Fruit fly (Drosophila melanogaster) whole organism, embryonic: ENCODE data around the gene Wdr59.

Experiments
- CG10654 ChIP-seq: fragments of 200-800 bp; sonication (Bioruptor generic); optimal IDR thresholded peaks from 2 replicates; lab custom pipeline; 2016; ENCODE audit warnings: missing biosample characterization, missing genetic modification characterization
- CG10959 ChIP-seq: fragments of 200-800 bp; sonication (Bioruptor generic); IDR thresholded peaks from 2 replicates; pipeline ENCODE4 v1.3.6; 2022; ENCODE audit warnings: missing biosample characterization, missing genetic modification characterization
- CG11456 ChIP-seq: fragments of 200-800 bp; sonication (Bioruptor generic); IDR thresholded peaks from 3 replicates; pipeline ENCODE4 v1.3.6; 2022; ENCODE audit warnings: missing biosample characterization, missing genetic modification characterization
- CG1233 ChIP-seq: fragments of 200-800 bp; sonication (Bioruptor generic); optimal IDR thresholded peaks from 4 replicates; lab custom pipeline; 2018; ENCODE audit warnings: missing biosample characterization, mild to moderate bottlenecking, missing genetic modification characterization
- CG15073 ChIP-seq: fragments of 200-800 bp; sonication (Bioruptor generic); optimal IDR thresholded peaks from 2 replicates; lab custom pipeline; 2016; ENCODE audit warnings: missing biosample characterization, missing genetic modification characterization
- CG15514 ChIP-seq: fragments of 200-800 bp; sonication (Bioruptor generic); optimal IDR thresholded peaks from 3 replicates; lab custom pipeline; 2017; ENCODE audit warnings: missing biosample characterization, missing genetic modification characterization, mild to moderate bottlenecking, moderate library complexity, missing genetic modification reagents
- CG1603 ChIP-seq: fragments of 200-800 bp; sonication (Bioruptor generic); optimal IDR thresholded peaks from 2 replicates; lab custom pipeline; 2019; ENCODE audit warnings: missing biosample characterization, mild to moderate bottlenecking, missing genetic modification characterization, moderate library complexity
- CG1647 ChIP-seq: fragments of 200-800 bp; sonication (Bioruptor generic); optimal IDR thresholded peaks from 3 replicates; lab custom pipeline; 2016; ENCODE audit warnings: missing biosample characterization, missing genetic modification characterization
- CG30403 ChIP-seq: fragments of 200-800 bp; sonication (Bioruptor generic); optimal IDR thresholded peaks from 3 replicates; lab custom pipeline; 2016; ENCODE audit warnings: missing biosample characterization, missing genetic modification characterization
- CG31388 ChIP-seq: fragments of 200-800 bp; sonication (Bioruptor generic); optimal IDR thresholded peaks from 2 replicates; lab custom pipeline; 2016; ENCODE audit warnings: missing biosample characterization, missing genetic modification characterization
- CG3407 ChIP-seq: fragments of 200-800 bp; sonication (Bioruptor generic); optimal IDR thresholded peaks from 2 replicates; lab custom pipeline; 2018; ENCODE audit warnings: missing biosample characterization, mild to moderate bottlenecking, missing genetic modification characterization
- CG4282 ChIP-seq: fragments of 200-800 bp; sonication (Bioruptor generic); optimal IDR thresholded peaks from 2 replicates; lab custom pipeline; 2016; ENCODE audit warnings: missing biosample characterization, missing genetic modification characterization
- CG4820 ChIP-seq: fragments of 200-800 bp; sonication (Bioruptor generic); optimal IDR thresholded peaks from 3 replicates; lab custom pipeline; 2016; ENCODE audit warnings: missing biosample characterization, missing genetic modification characterization
- CG6765 ChIP-seq: fragments of 200-800 bp; sonication (Bioruptor generic); optimal IDR thresholded peaks from 3 replicates; lab custom pipeline; 2017; ENCODE audit warnings: missing biosample characterization, mild to moderate bottlenecking, missing genetic modification characterization
- CG7271 ChIP-seq: fragments of 200-800 bp; sonication (Bioruptor generic); optimal IDR thresholded peaks from 2 replicates; lab custom pipeline; 2018; ENCODE audit warnings: missing biosample characterization, mild to moderate bottlenecking, missing genetic modification characterization, moderate library complexity
- CG7556 ChIP-seq: fragments of 200-800 bp; sonication (Bioruptor generic); optimal IDR thresholded peaks from 2 replicates; lab custom pipeline; 2017; ENCODE audit warnings: missing biosample characterization, mild to moderate bottlenecking, missing genetic modification characterization
- CG7786 ChIP-seq: fragments of 200-800 bp; sonication (Bioruptor generic); optimal IDR thresholded peaks from 2 replicates; lab custom pipeline; 2016; ENCODE audit warnings: missing biosample characterization, missing genetic modification characterization
- CG8290 ChIP-seq, 3 experiments: fragments of 200-800 bp; sonication (Bioruptor generic); optimal IDR thresholded peaks; 2 replicates each; lab custom pipeline; 2016 to 2019; ENCODE audit warnings: missing biosample characterization in 3 of 3, missing genetic modification characterization in 3 of 3, mild to moderate bottlenecking in 2 of 3, moderate library complexity in 1 of 3
- CG9215 ChIP-seq: fragments of 200-800 bp; sonication (Bioruptor generic); IDR thresholded peaks from 2 replicates; pipeline ENCODE4 v1.3.6; 2022; ENCODE audit warnings: missing biosample characterization, missing genetic modification characterization
- CG9609 ChIP-seq: fragments of 200-800 bp; sonication (Bioruptor generic); optimal IDR thresholded peaks from 3 replicates; lab custom pipeline; 2016; ENCODE audit warnings: missing biosample characterization, missing genetic modification characterization
- CG9817 ChIP-seq: fragments of 200-800 bp; sonication (Bioruptor generic); optimal IDR thresholded peaks from 2 replicates; lab custom pipeline; 2018; ENCODE audit warnings: missing biosample characterization, mild to moderate bottlenecking, missing genetic modification characterization, moderate library complexity
- E2f1 ChIP-seq: fragments of 200-800 bp; sonication (Bioruptor generic); IDR thresholded peaks from 2 replicates; pipeline ENCODE4 v1.3.6; 2022; ENCODE audit warnings: missing biosample characterization, missing genetic modification characterization
- HHEX ChIP-seq: fragments of 200-800 bp; sonication (Bioruptor generic); optimal IDR thresholded peaks from 3 replicates; lab custom pipeline; 2017; ENCODE audit warnings: missing biosample characterization, mild to moderate bottlenecking, missing genetic modification characterization, missing genetic modification reagents
- Lpt ChIP-seq: fragments of >200 bp; optimal IDR thresholded peaks from 2 replicates; lab custom pipeline; 2018; ENCODE audit warnings: missing biosample characterization, missing genetic modification characterization
- MBD-R2 ChIP-seq: fragments of 200-800 bp; sonication (Bioruptor generic); IDR thresholded peaks from 2 replicates; pipeline ENCODE4 v1.3.6; 2022; ENCODE audit warnings: missing biosample characterization, missing genetic modification characterization
- Nf-YA ChIP-seq: fragments of 200-800 bp; sonication (Bioruptor generic); IDR thresholded peaks from 2 replicates; pipeline ENCODE4 v1.3.6; 2022; ENCODE audit warnings: missing biosample characterization, missing genetic modification characterization
- Oli ChIP-seq: fragments of 200-800 bp; sonication (Bioruptor generic); optimal IDR thresholded peaks from 2 replicates; lab custom pipeline; 2018; ENCODE audit warnings: missing biosample characterization, mild to moderate bottlenecking, missing genetic modification characterization, moderate library complexity
- Ravus ChIP-seq: fragments of 200-800 bp; sonication (Bioruptor generic); IDR thresholded peaks from 2 replicates; pipeline ENCODE4 v1.3.6; 2022; ENCODE audit warnings: missing biosample characterization, missing genetic modification characterization
- Sry-δ ChIP-seq: fragments of 200-800 bp; sonication (Bioruptor generic); optimal IDR thresholded peaks from 2 replicates; lab custom pipeline; 2016; ENCODE audit warnings: missing biosample characterization, missing genetic modification characterization
- Tbp ChIP-seq: fragments of >200 bp; optimal IDR thresholded peaks from 2 replicates; lab custom pipeline; 2018; ENCODE audit warnings: missing biosample characterization, missing genetic modification characterization
- ab ChIP-seq: fragments of 200-800 bp; sonication (Bioruptor generic); optimal IDR thresholded peaks from 2 replicates; lab custom pipeline; 2016; ENCODE audit warnings: missing biosample characterization, missing genetic modification characterization
- ato ChIP-seq: fragments of 200-800 bp; sonication (Bioruptor generic); IDR thresholded peaks from 2 replicates; pipeline ENCODE4 v1.3.6; 2022; ENCODE audit warnings: missing biosample characterization, missing genetic modification characterization; ENCODE audit not compliant: partially characterized antibody
- chn ChIP-seq: fragments of 200-800 bp; sonication (Bioruptor generic); optimal IDR thresholded peaks from 2 replicates; lab custom pipeline; 2016; ENCODE audit warnings: missing biosample characterization, missing genetic modification characterization
- crol ChIP-seq: fragments of 200-800 bp; sonication (Bioruptor generic); IDR thresholded peaks from 2 replicates; pipeline ENCODE4 v1.3.6; 2022; ENCODE audit warnings: missing biosample characterization, missing genetic modification characterization
- dan ChIP-seq: fragments of 200-800 bp; sonication (Bioruptor generic); IDR thresholded peaks from 2 replicates; pipeline ENCODE4 v1.3.6; 2022; ENCODE audit warnings: missing biosample characterization, missing genetic modification characterization
- danr ChIP-seq: fragments of 200-800 bp; sonication (Bioruptor generic); IDR thresholded peaks from 2 replicates; pipeline ENCODE4 v1.3.6; 2022; ENCODE audit warnings: missing biosample characterization, missing genetic modification characterization
- fd102C ChIP-seq: fragments of 200-800 bp; sonication (Bioruptor generic); optimal IDR thresholded peaks from 2 replicates; lab custom pipeline; 2018; ENCODE audit warnings: missing biosample characterization, mild to moderate bottlenecking, missing genetic modification characterization, moderate library complexity
- gcm ChIP-seq: fragments of 200-800 bp; sonication (Bioruptor generic); optimal IDR thresholded peaks from 2 replicates; lab custom pipeline; 2019; ENCODE audit warnings: missing biosample characterization, mild to moderate bottlenecking, missing genetic modification characterization, moderate library complexity
- gem ChIP-seq: fragments of 200-800 bp; sonication (Bioruptor generic); optimal IDR thresholded peaks from 2 replicates; lab custom pipeline; 2019; ENCODE audit warnings: missing biosample characterization, mild to moderate bottlenecking, missing genetic modification characterization, moderate library complexity
- gfzf ChIP-seq: fragments of 200-800 bp; sonication (Bioruptor generic); optimal IDR thresholded peaks from 2 replicates; lab custom pipeline; 2016; ENCODE audit warnings: missing biosample characterization, mild to moderate bottlenecking, missing genetic modification characterization, moderate library complexity
- her ChIP-seq: fragments of 200-800 bp; sonication (Bioruptor generic); optimal IDR thresholded peaks from 2 replicates; lab custom pipeline; 2016; ENCODE audit warnings: missing biosample characterization, missing genetic modification characterization
- inv ChIP-seq: fragments of 200-800 bp; sonication (Bioruptor generic); IDR thresholded peaks from 2 replicates; pipeline ENCODE4 v1.3.6; 2022; ENCODE audit warnings: missing biosample characterization, missing genetic modification characterization; ENCODE audit not compliant: partially characterized antibody
- mirr ChIP-seq: fragments of 200-800 bp; sonication (Bioruptor generic); optimal IDR thresholded peaks from 3 replicates; lab custom pipeline; 2018; ENCODE audit warnings: missing biosample characterization, mild to moderate bottlenecking, missing genetic modification characterization
- nerfin-2 ChIP-seq: fragments of 200-800 bp; sonication (Bioruptor generic); IDR thresholded peaks from 2 replicates; pipeline ENCODE4 v1.3.6; 2022; ENCODE audit warnings: missing biosample characterization, missing genetic modification characterization; ENCODE audit not compliant: partially characterized antibody
- phol ChIP-seq: fragments of 200-800 bp; sonication (Bioruptor generic); optimal IDR thresholded peaks from 3 replicates; lab custom pipeline; 2018; ENCODE audit warnings: missing biosample characterization, mild to moderate bottlenecking, missing genetic modification characterization, moderate library complexity
- tio ChIP-seq: fragments of 200-800 bp; sonication (Bioruptor generic); optimal IDR thresholded peaks from 2 replicates; lab custom pipeline; 2017; ENCODE audit warnings: missing biosample characterization, missing genetic modification characterization, inconsistent platforms
- unc-4 ChIP-seq: fragments of 200-800 bp; sonication (Bioruptor generic); IDR thresholded peaks from 2 replicates; pipeline ENCODE4 v1.3.6; 2022; ENCODE audit warnings: missing biosample characterization, missing genetic modification characterization; ENCODE audit not compliant: partially characterized antibody
- vnd ChIP-seq: fragments of 200-800 bp; sonication (Bioruptor generic); IDR thresholded peaks from 3 replicates; pipeline ENCODE4 v1.3.6; 2022; ENCODE audit warnings: missing biosample characterization, missing genetic modification characterization; ENCODE audit not compliant: partially characterized antibody

Gene Wdr59

dm6 chr2L:11057333-11058110 lies 33.7 kb upstream of the Wdr59 start (continued):
- TF ChIP-seq tio (GFP tag; lab: Kevin White, UChicago) (peak; percentile 78), CG30403 (GFP tag; lab: Kevin White, UChicago) (peak; percentile 78), unc-4 (GFP tag; lab: Robert Waterston, UW) (no peak), nerfin-2 (GFP tag; lab: Robert Waterston, UW) (no peak), Oli (tag; lab: Kevin White, UChicago) (peak; percentile 82), Sry-δ (no peak), ab (GFP tag; lab: Kevin White, UChicago) (peak; percentile 72), mirr (peak; percentile 28), CG4820 (peak; percentile 38), CG10959 (GFP tag; lab: Robert Waterston, UW) (peak; percentile 49; the same call in 1 of the 2 replicates), E2f1 (peak; percentile 56), CG11456 (GFP tag; lab: Robert Waterston, UW) (peak; percentile 83; the same call in 2 of the 3 replicates), CG31388 (GFP tag; lab: Kevin White, UChicago) (no peak), CG1603 (tag; lab: Kevin White, UChicago) (peak; percentile 82), CG7786 (peak; percentile 58), danr (GFP tag; lab: Robert Waterston, UW) (peak; percentile 44; the same call in 1 of the 2 replicates), her (GFP tag; lab: Kevin White, UChicago) (peak; percentile 30), CG4282 (GFP tag; lab: Kevin White, UChicago) (peak; percentile 21), vnd (GFP tag; lab: Robert Waterston, UW) (no peak), CG15514 (peak; percentile 4), CG10654 (GFP tag; lab: Kevin White, UChicago) (peak; percentile 31), fd102C (GFP tag; lab: Kevin White, UChicago) (no peak), HHEX (peak; percentile 65), CG7271 (no peak), Tbp (GFP tag; lab: Kevin White, UChicago) (no peak), crol (GFP tag; lab: Robert Waterston, UW) (peak; percentile 6; the same call in 1 of the 2 replicates), CG3407 (GFP tag; lab: Kevin White, UChicago) (peak; percentile 59), CG7556 (GFP tag; lab: Kevin White, UChicago) (peak; percentile 89), gem (tag; lab: Kevin White, UChicago) (peak; percentile 79), CG1233 (GFP tag; lab: Kevin White, UChicago) (peak; percentile 53), CG9817 (peak; percentile 8), inv (GFP tag; lab: Robert Waterston, UW) (no peak), CG8290 (GFP tag; optimal IDR thresholded peaks at IDR 0.05; lab: Kevin White, UChicago) (peak; percentile 35), CG8290 (tag; optimal IDR thresholded peaks at IDR 0.05; lab: Kevin White, UChicago) (peak; percentile 25 to 44), phol (tag; lab: Kevin White, UChicago) (peak; percentile 76), CG15073 (peak; percentile 12), gfzf (GFP tag; lab: Kevin White, UChicago) (no peak), Ravus (GFP tag; lab: Robert Waterston, UW) (no peak), gcm (GFP tag; lab: Kevin White, UChicago) (peak; percentile 54), MBD-R2 (GFP tag; lab: Robert Waterston, UW) (no peak; the same call in 1 of the 2 replicates), Nf-YA (GFP tag; lab: Robert Waterston, UW) (no peak), ato (GFP tag; lab: Robert Waterston, UW) (no peak), CG9215 (GFP tag; lab: Robert Waterston, UW) (no peak; the same call in 1 of the 2 replicates), dan (GFP tag; lab: Robert Waterston, UW) (no peak), CG1647 (GFP tag; lab: Kevin White, UChicago) (peak; percentile 23), CG6765 (GFP tag; lab: Kevin White, UChicago) (peak; percentile 49), Lpt (no peak), chn (peak; percentile 77), CG9609 (peak; percentile 40)
